Fruit fly (Drosophila melanogaster) S2 (cell line): Measurements from ENCODE around the gene TrpA1.

Experiments
- CG8478 ChIP-seq: fragments of >200 bp; optimal IDR thresholded peaks from 2 replicates; lab custom pipeline; 2018
- CTCF ChIP-seq, 2 experiments: fragments of >200 bp; optimal IDR thresholded peaks; 2 replicates each; lab custom pipeline; 2018

DNA sequence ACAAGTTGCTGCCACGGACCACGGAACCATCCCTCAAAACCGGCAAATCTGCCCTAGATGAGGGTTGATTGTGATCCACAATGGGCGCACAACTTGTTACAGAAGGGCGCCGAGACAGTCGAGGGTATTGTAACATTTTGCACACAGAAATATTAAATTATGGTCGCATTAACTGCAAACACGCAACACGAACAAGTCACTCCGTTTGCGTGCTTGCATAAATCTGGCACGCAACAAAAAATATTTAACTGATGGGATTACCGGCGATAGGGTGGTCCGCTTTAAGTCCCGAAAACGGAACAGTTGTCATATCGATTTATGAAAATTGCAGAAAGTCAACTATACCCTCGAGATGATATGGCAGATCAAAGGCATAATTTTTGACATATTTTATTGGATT, 53.0 kb downstream of the TrpA1 start:
- TF ChIP-seq CG8478 (lab: Kevin White, UChicago) (no peak), CTCF (optimal IDR thresholded peaks at IDR 0.05; lab: Kevin White, UChicago) (no peak)
